Worm (Caenorhabditis elegans): ENCODE measurements around the gene R05D3.12.

DNA sequence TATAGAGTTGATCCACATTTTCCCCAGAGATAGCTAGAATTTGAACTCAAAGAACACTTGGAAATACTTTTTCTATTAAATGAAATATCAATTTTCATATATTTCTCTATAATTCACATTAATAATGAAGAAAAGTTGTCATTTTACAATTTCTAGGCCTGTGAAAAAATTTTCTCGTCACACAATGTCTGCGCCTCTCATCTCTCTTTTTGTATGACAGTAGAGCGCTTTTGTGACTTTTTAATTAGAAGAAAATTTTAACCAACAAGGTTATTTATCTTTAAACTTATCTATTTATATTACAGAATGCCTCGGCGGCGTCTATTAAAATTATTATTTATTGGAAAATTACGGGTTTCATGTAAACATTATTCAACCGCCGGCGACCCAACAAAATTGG, 48.3 kb downstream of the R05D3.12 start, which contains the start of gene ZK1236.1:
- TF ChIP-seq ztf-11 (tag; optimal IDR thresholded peaks at IDR 0.05) (no peak), lin-13 (GFP tag; optimal IDR thresholded peaks at IDR 0.05) (no peak)
